Worm (Caenorhabditis elegans): ENCODE data around the gene B0034.5.

ce11 chrII:5997257-5997656, 22.5 kb upstream of the B0034.5 start, which contains the start of gene ins-5:
- TF ChIP-seq ztf-11 (tag; optimal IDR thresholded peaks at IDR 0.05) (no peak), snpc-4 (tag; optimal IDR thresholded peaks at IDR 0.05) (no peak), nhr-77 (tag; optimal IDR thresholded peaks at IDR 0.05) (no peak), alr-1 (tag; optimal IDR thresholded peaks at IDR 0.05) (no peak), skn-1 (tag; optimal IDR thresholded peaks at IDR 0.05) (no peak), lin-13 (GFP tag; optimal IDR thresholded peaks at IDR 0.05) (no peak)

Data from whole organism, L2 larva.